Fruit fly (Drosophila melanogaster): Measurements from ENCODE around the gene CG31689.
A peak's percentile ranks its signal among the peaks of the same experiment; 100 is the strongest.

The CG31689 gene

DNA sequence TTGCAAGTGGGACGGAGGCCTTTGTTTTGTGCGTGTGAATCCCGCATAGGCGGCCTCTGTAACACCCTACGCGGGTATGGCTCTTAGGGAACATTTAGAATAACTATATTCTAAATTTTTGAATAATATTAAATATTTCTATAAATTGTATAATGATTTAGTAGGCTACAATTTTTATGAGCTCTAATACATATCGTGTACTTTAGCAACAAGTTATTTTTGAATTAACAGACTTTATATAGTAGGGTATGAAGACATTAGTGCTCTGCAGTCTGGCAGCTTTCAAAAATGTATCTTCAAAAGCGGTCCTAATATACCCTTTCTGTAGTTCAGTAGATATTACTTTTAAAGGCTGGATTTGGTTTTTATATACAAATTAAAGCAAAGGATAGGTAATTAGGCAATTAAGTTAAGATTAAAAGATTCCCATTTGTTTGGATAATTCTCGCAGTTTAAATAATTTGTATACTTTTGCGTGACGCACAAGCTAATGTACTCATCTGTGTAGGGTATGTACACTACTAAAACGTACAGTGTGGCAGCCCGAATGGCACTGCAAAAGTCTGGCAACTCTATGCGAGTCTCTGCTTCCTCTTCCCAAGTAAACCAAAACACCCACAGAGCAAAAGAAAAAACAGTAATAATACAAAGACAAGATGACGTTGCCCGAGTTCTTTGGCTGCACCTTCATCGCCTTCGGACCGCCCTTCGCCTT lies 40.3 kb downstream of the CG31689 start, which contains the start of the genes Snx21 and aph-1 (continued):
- TF ChIP-seq CG6813 (GFP tag; optimal IDR thresholded peaks at IDR 0.05) (peak; percentile 84), CG13424 (tag; optimal IDR thresholded peaks at IDR 0.05) (peak; percentile 94), crp (GFP tag; optimal IDR thresholded peaks at IDR 0.05) (peak in 1 of 2 experiments; percentile 54), BtbVII (GFP tag; optimal IDR thresholded peaks at IDR 0.05) (peak; percentile 91), tup (GFP tag; optimal IDR thresholded peaks at IDR 0.05) (peak; percentile 76), mirr (GFP tag; optimal IDR thresholded peaks at IDR 0.05) (peak; percentile 55), CG8281 (tag; optimal IDR thresholded peaks at IDR 0.05) (peak; percentile 80), wek (GFP tag; optimal IDR thresholded peaks at IDR 0.05) (peak; percentile 40), CG17328 (GFP tag; IDR thresholded peaks at IDR 0.05) (peak; percentile 85), CG13775 (GFP tag; optimal IDR thresholded peaks at IDR 0.05) (peak; percentile 92), Vsx1 (GFP tag; optimal IDR thresholded peaks at IDR 0.05) (peak; percentile 87), seq (GFP tag; IDR thresholded peaks at IDR 0.05) (peak; percentile 87), Hr51 (GFP tag; optimal IDR thresholded peaks at IDR 0.05) (peak; percentile 90 to 95), Bgb (GFP tag; IDR thresholded peaks at IDR 0.05; ENCODE audit: partially characterized antibody) (no peak; the same call in 1 of the 2 replicates), CG7786 (GFP tag; optimal IDR thresholded peaks at IDR 0.05) (peak; percentile 90), Dll (GFP tag; IDR thresholded peaks at IDR 0.05; ENCODE audit: partially characterized antibody) (no peak), onecut (GFP tag; IDR thresholded peaks at IDR 0.05) (peak; percentile 80), CG12104 (GFP tag; optimal IDR thresholded peaks at IDR 0.05) (peak; percentile 87), CG10321 (GFP tag; IDR thresholded peaks at IDR 0.05) (peak; percentile 61), Adf1 (GFP tag; IDR thresholded peaks at IDR 0.05) (peak; percentile 74), dan (GFP tag; IDR thresholded peaks at IDR 0.05) (peak; percentile 72; the same call in 1 of the 2 replicates), crc (GFP tag; optimal IDR thresholded peaks at IDR 0.05) (peak; percentile 74), kay (GFP tag; optimal IDR thresholded peaks at IDR 0.05) (peak; percentile 92), unc-4 (GFP tag; IDR thresholded peaks at IDR 0.05; ENCODE audit: partially characterized antibody) (no peak), en (GFP tag; optimal IDR thresholded peaks at IDR 0.05) (peak; percentile 72), CG18619 (GFP tag; optimal IDR thresholded peaks at IDR 0.05) (peak; percentile 92), Aef1 (GFP tag; IDR thresholded peaks at IDR 0.05) (peak; percentile 88), CG6765 (GFP tag; optimal IDR thresholded peaks at IDR 0.05) (peak; percentile 72), ab (GFP tag; optimal IDR thresholded peaks at IDR 0.05) (peak; percentile 75), sd (tag; optimal IDR thresholded peaks at IDR 0.05) (peak; percentile 77), TFAM (GFP tag; optimal IDR thresholded peaks at IDR 0.05) (peak; percentile 16), so (GFP tag; IDR thresholded peaks at IDR 0.05) (peak; percentile 90), Sox100B (GFP tag; optimal IDR thresholded peaks at IDR 0.05) (peak; percentile 93), nmo (GFP tag; optimal IDR thresholded peaks at IDR 0.05) (peak; percentile 95), CG4328 (GFP tag; optimal IDR thresholded peaks at IDR 0.05) (peak; percentile 93), CG16779 (GFP tag; IDR thresholded peaks at IDR 0.05) (peak; percentile 14; the same call in 1 of the 2 replicates), slou (GFP tag; optimal IDR thresholded peaks at IDR 0.05) (peak; percentile 84), slp2 (GFP tag; optimal IDR thresholded peaks at IDR 0.05) (peak; percentile 78), ap (GFP tag; IDR thresholded peaks at IDR 0.05) (peak; percentile 63), CG31388 (GFP tag; optimal IDR thresholded peaks at IDR 0.05) (peak; percentile 36), CG2202 (tag; optimal IDR thresholded peaks at IDR 0.05) (peak; percentile 69), Trl (optimal IDR thresholded peaks at IDR 0.05) (no peak), Trl (GFP tag; optimal IDR thresholded peaks at IDR 0.05) (peak; percentile 93), Hr78 (GFP tag; optimal IDR thresholded peaks at IDR 0.05) (peak in 1 of 2 experiments; percentile 58)

Measured in whole organism, embryonic.